Fruit fly (Drosophila melanogaster) whole organism, embryonic: ENCODE results near the gene Mur2B.
A peak's percentile ranks its signal among the peaks of the same experiment; 100 is the strongest.

ENCODE experiments used
- Atf-2 ChIP-seq: fragments of 200-800 bp; sonication (Bioruptor generic); optimal IDR thresholded peaks from 2 replicates; lab custom pipeline; 2016; ENCODE audit warnings: missing biosample characterization, missing genetic modification characterization
- Atf3 ChIP-seq: fragments of 200-800 bp; sonication (Bioruptor generic); optimal IDR thresholded peaks from 3 replicates; lab custom pipeline; 2016; ENCODE audit warnings: missing biosample characterization, missing genetic modification characterization
- B-H2 ChIP-seq: fragments of 200-800 bp; sonication (Bioruptor generic); optimal IDR thresholded peaks from 2 replicates; lab custom pipeline; 2018; ENCODE audit warnings: missing biosample characterization, mild to moderate bottlenecking, missing genetic modification characterization
- CG12104 ChIP-seq: fragments of 200-800 bp; sonication (Bioruptor generic); optimal IDR thresholded peaks from 3 replicates; lab custom pipeline; 2016; ENCODE audit warnings: missing biosample characterization, missing genetic modification characterization
- CG12219 ChIP-seq: fragments of 200-800 bp; sonication (Bioruptor generic); optimal IDR thresholded peaks from 3 replicates; lab custom pipeline; 2018; ENCODE audit warnings: missing biosample characterization, mild to moderate bottlenecking, missing genetic modification characterization
- CG1647 ChIP-seq: fragments of 200-800 bp; sonication (Bioruptor generic); optimal IDR thresholded peaks from 3 replicates; lab custom pipeline; 2016; ENCODE audit warnings: missing biosample characterization, missing genetic modification characterization
- CG17186 ChIP-seq: fragments of 200-800 bp; sonication (Bioruptor generic); optimal IDR thresholded peaks from 3 replicates; lab custom pipeline; 2017; ENCODE audit warnings: missing biosample characterization, missing genetic modification reagents, missing genetic modification characterization
- CG17385 ChIP-seq: fragments of 200-800 bp; sonication (Bioruptor generic); optimal IDR thresholded peaks from 3 replicates; lab custom pipeline; 2018; ENCODE audit warnings: missing biosample characterization, mild to moderate bottlenecking, missing genetic modification characterization
- CG17612 ChIP-seq: fragments of 200-800 bp; sonication (Bioruptor generic); IDR thresholded peaks from 2 replicates; pipeline ENCODE4 v1.3.6; 2022; ENCODE audit warnings: missing biosample characterization, missing genetic modification characterization
- CG1792 ChIP-seq: fragments of 200-800 bp; sonication (Bioruptor generic); optimal IDR thresholded peaks from 2 replicates; lab custom pipeline; 2016; ENCODE audit warnings: missing biosample characterization, missing genetic modification characterization
- CG2889 ChIP-seq: fragments of 200-800 bp; sonication (Bioruptor generic); IDR thresholded peaks from 3 replicates; pipeline ENCODE4 v1.3.6; 2022; ENCODE audit warnings: missing biosample characterization, missing genetic modification characterization
- CG3065 ChIP-seq: fragments of 200-800 bp; sonication (Bioruptor generic); optimal IDR thresholded peaks from 2 replicates; lab custom pipeline; 2016; ENCODE audit warnings: missing biosample characterization, missing genetic modification characterization
- CG3163 ChIP-seq: fragments of 200-800 bp; sonication (Bioruptor generic); optimal IDR thresholded peaks from 3 replicates; lab custom pipeline; 2016; ENCODE audit warnings: missing biosample characterization, missing genetic modification characterization
- CG34376 ChIP-seq: fragments of 200-800 bp; sonication (Bioruptor generic); optimal IDR thresholded peaks from 2 replicates; lab custom pipeline; 2018; ENCODE audit warnings: missing biosample characterization, mild to moderate bottlenecking, missing genetic modification characterization
- CG6254 ChIP-seq: fragments of 200-800 bp; sonication (Bioruptor generic); optimal IDR thresholded peaks from 3 replicates; lab custom pipeline; 2017; ENCODE audit warnings: mild to moderate bottlenecking, missing biosample characterization, missing genetic modification reagents, missing genetic modification characterization
- CG6689 ChIP-seq: fragments of 200-800 bp; sonication (Bioruptor generic); IDR thresholded peaks from 2 replicates; pipeline ENCODE4 v1.3.6; 2022; ENCODE audit warnings: missing biosample characterization, missing genetic modification characterization
- CG8765 ChIP-seq: fragments of 200-800 bp; sonication (Bioruptor generic); IDR thresholded peaks from 2 replicates; pipeline ENCODE4 v1.3.6; 2022; ENCODE audit warnings: missing biosample characterization, missing genetic modification characterization
- CG8944 ChIP-seq: fragments of 200-800 bp; sonication (Bioruptor generic); optimal IDR thresholded peaks from 3 replicates; lab custom pipeline; 2016; ENCODE audit warnings: missing biosample characterization, missing genetic modification characterization
- Dbx ChIP-seq: fragments of 200-800 bp; sonication (Bioruptor generic); IDR thresholded peaks from 3 replicates; pipeline ENCODE4 v1.3.6; 2022; ENCODE audit warnings: missing biosample characterization, missing genetic modification characterization
- Dip2 ChIP-seq: fragments of 200-800 bp; sonication (Bioruptor generic); IDR thresholded peaks from 2 replicates; pipeline ENCODE4 v1.3.6; 2022; ENCODE audit warnings: missing biosample characterization, missing genetic modification characterization
- Doc2 ChIP-seq: fragments of 200-800 bp; sonication (Bioruptor generic); IDR thresholded peaks from 2 replicates; pipeline ENCODE4 v1.3.6; 2022; ENCODE audit warnings: missing biosample characterization, missing genetic modification characterization
- Ets97D ChIP-seq: fragments of 200-800 bp; sonication (Bioruptor generic); optimal IDR thresholded peaks from 3 replicates; lab custom pipeline; 2016; ENCODE audit warnings: missing biosample characterization, missing genetic modification characterization
- Fer2 ChIP-seq: fragments of 200-800 bp; sonication (Bioruptor generic); optimal IDR thresholded peaks from 2 replicates; lab custom pipeline; 2018; ENCODE audit warnings: missing biosample characterization, mild to moderate bottlenecking, missing genetic modification characterization, moderate library complexity
- Gug ChIP-seq: fragments of 200-800 bp; sonication (Bioruptor generic); IDR thresholded peaks from 4 replicates; pipeline ENCODE4 v1.3.6; 2022; ENCODE audit warnings: missing biosample characterization, missing genetic modification characterization
- Lpt ChIP-seq: fragments of >200 bp; optimal IDR thresholded peaks from 2 replicates; lab custom pipeline; 2018; ENCODE audit warnings: missing biosample characterization, missing genetic modification characterization
- NC2α ChIP-seq: fragments of 200-800 bp; sonication (Bioruptor generic); optimal IDR thresholded peaks from 2 replicates; lab custom pipeline; 2016; ENCODE audit warnings: missing biosample characterization, missing genetic modification characterization
- NK7.1 ChIP-seq: fragments of 200-800 bp; sonication (Bioruptor generic); optimal IDR thresholded peaks from 3 replicates; lab custom pipeline; 2016; ENCODE audit warnings: missing biosample characterization, missing genetic modification characterization
- Nf-YA ChIP-seq: fragments of 200-800 bp; sonication (Bioruptor generic); IDR thresholded peaks from 2 replicates; pipeline ENCODE4 v1.3.6; 2022; ENCODE audit warnings: missing biosample characterization, missing genetic modification characterization
- PHDP ChIP-seq: fragments of 200-800 bp; sonication (Bioruptor generic); optimal IDR thresholded peaks from 3 replicates; lab custom pipeline; 2018; ENCODE audit warnings: missing biosample characterization, mild to moderate bottlenecking, missing genetic modification characterization, moderate library complexity
- Six4 ChIP-seq: fragments of 200-800 bp; sonication (Bioruptor generic); optimal IDR thresholded peaks from 2 replicates; lab custom pipeline; 2016; ENCODE audit warnings: missing biosample characterization, missing genetic modification characterization
- Stat92E ChIP-seq, 3 experiments: fragments of >200 bp in 2 of 3; fragments of 200-800 bp in 1 of 3; sonication (Bioruptor generic) in 1 of 3; optimal IDR thresholded peaks; 2 replicates each; lab custom pipeline; 2017 to 2019; ENCODE audit warnings: missing biosample characterization in 3 of 3, missing genetic modification characterization in 3 of 3, mild to moderate bottlenecking in 1 of 3, moderate library complexity in 1 of 3
- ab ChIP-seq: fragments of 200-800 bp; sonication (Bioruptor generic); optimal IDR thresholded peaks from 2 replicates; lab custom pipeline; 2016; ENCODE audit warnings: missing biosample characterization, missing genetic modification characterization
- caup ChIP-seq: fragments of 200-800 bp; sonication (Bioruptor generic); optimal IDR thresholded peaks from 3 replicates; lab custom pipeline; 2017; ENCODE audit warnings: missing biosample characterization, mild to moderate bottlenecking, missing genetic modification characterization, moderate library complexity; ENCODE audit not compliant: severe bottlenecking
- corto ChIP-seq: fragments of 200-800 bp; sonication (Bioruptor generic); optimal IDR thresholded peaks from 2 replicates; lab custom pipeline; 2016; ENCODE audit warnings: missing biosample characterization, mild to moderate bottlenecking, missing genetic modification characterization, moderate library complexity
- disco-r ChIP-seq: fragments of 200-800 bp; sonication (Bioruptor generic); optimal IDR thresholded peaks from 2 replicates; lab custom pipeline; 2016; ENCODE audit warnings: missing biosample characterization, missing genetic modification characterization
- esg ChIP-seq: fragments of 200-800 bp; sonication (Bioruptor generic); conservative IDR thresholded peaks from 2 replicates; pipeline ENCODE4 v1.3.6; 2022; ENCODE audit warnings: missing biosample characterization, missing genetic modification characterization
- eve ChIP-seq, 2 experiments: fragments of >200 bp; optimal IDR thresholded peaks; 2 replicates each; lab custom pipeline; 2017; ENCODE audit warnings: missing biosample characterization in 2 of 2, missing genetic modification characterization in 2 of 2
- ham ChIP-seq: fragments of 200-800 bp; sonication (Bioruptor generic); IDR thresholded peaks from 2 replicates; pipeline ENCODE4 v1.3.6; 2022; ENCODE audit warnings: missing biosample characterization, missing genetic modification characterization
- kni ChIP-seq: fragments of 200-800 bp; sonication (Bioruptor generic); optimal IDR thresholded peaks from 3 replicates; lab custom pipeline; 2017; ENCODE audit warnings: mild to moderate bottlenecking, missing biosample characterization, missing genetic modification reagents, missing genetic modification characterization
- maf-S ChIP-seq: fragments of 200-800 bp; sonication (Bioruptor generic); optimal IDR thresholded peaks from 2 replicates; lab custom pipeline; 2016; ENCODE audit warnings: missing biosample characterization, missing genetic modification characterization
- mam ChIP-seq: fragments of 200-800 bp; sonication (Bioruptor generic); optimal IDR thresholded peaks from 3 replicates; lab custom pipeline; 2016; ENCODE audit warnings: missing biosample characterization, missing genetic modification characterization
- nerfin-1 ChIP-seq: fragments of 200-800 bp; sonication (Bioruptor generic); optimal IDR thresholded peaks from 3 replicates; lab custom pipeline; 2019; ENCODE audit warnings: missing biosample characterization, mild to moderate bottlenecking, missing genetic modification characterization, moderate library complexity
- psq ChIP-seq: fragments of 200-800 bp; sonication (Bioruptor generic); optimal IDR thresholded peaks from 2 replicates; lab custom pipeline; 2017; ENCODE audit warnings: missing biosample characterization, missing genetic modification characterization
- scrt ChIP-seq: fragments of 200-800 bp; sonication (Bioruptor generic); optimal IDR thresholded peaks from 2 replicates; lab custom pipeline; 2018; ENCODE audit warnings: missing biosample characterization, mild to moderate bottlenecking, missing genetic modification characterization, moderate library complexity
- seq ChIP-seq: fragments of 200-800 bp; sonication (Bioruptor generic); IDR thresholded peaks from 2 replicates; pipeline ENCODE4 v1.3.6; 2022; ENCODE audit warnings: missing biosample characterization, missing genetic modification characterization
- shn ChIP-seq: fragments of 200-800 bp; sonication (Bioruptor generic); optimal IDR thresholded peaks from 3 replicates; lab custom pipeline; 2016; ENCODE audit warnings: missing biosample characterization, missing genetic modification characterization
- sima ChIP-seq: fragments of 200-800 bp; sonication (Bioruptor generic); optimal IDR thresholded peaks from 2 replicates; lab custom pipeline; 2016; ENCODE audit warnings: missing biosample characterization, missing genetic modification characterization
- trh ChIP-seq: fragments of 200-800 bp; sonication (Bioruptor generic); optimal IDR thresholded peaks from 2 replicates; lab custom pipeline; 2016; ENCODE audit warnings: missing biosample characterization, missing genetic modification characterization
- twi ChIP-seq: fragments of 200-800 bp; optimal IDR thresholded peaks from 2 replicates; lab custom pipeline; 2019; ENCODE audit warnings: missing biosample characterization, mild to moderate bottlenecking, missing genetic modification characterization, moderate library complexity
- wdn ChIP-seq: fragments of 200-800 bp; sonication (Bioruptor generic); IDR thresholded peaks from 2 replicates; pipeline ENCODE4 v1.3.6; 2022; ENCODE audit warnings: missing biosample characterization, missing genetic modification characterization

The Mur2B gene

dm6 chrX:1478276-1479122 is 190.1 kb downstream of the Mur2B start, which contains the start of gene rush (continued):
- TF ChIP-seq seq (no peak), shn (GFP tag; lab: Kevin White, UChicago) (no peak), caup (GFP tag; lab: Kevin White, UChicago) (peak; percentile 3), corto (GFP tag; lab: Kevin White, UChicago) (no peak), NC2α (GFP tag; lab: Kevin White, UChicago) (no peak), CG3163 (GFP tag; lab: Kevin White, UChicago) (peak; percentile 19), maf-S (GFP tag; lab: Kevin White, UChicago) (no peak), Six4 (GFP tag; lab: Kevin White, UChicago) (no peak), Nf-YA (GFP tag; lab: Robert Waterston, UW) (no peak), trh (no peak), nerfin-1 (tag; lab: Kevin White, UChicago) (no peak), wdn (GFP tag; lab: Robert Waterston, UW) (0 out of 2 replicates have a peak, but pooled peaks have one; percentile 43), disco-r (no peak), CG3065 (no peak), Doc2 (GFP tag; lab: Robert Waterston, UW) (no peak), PHDP (tag; lab: Kevin White, UChicago) (peak; percentile 10), Stat92E (GFP tag; optimal IDR thresholded peaks at IDR 0.05; lab: Kevin White, UChicago) (no peak), B-H2 (GFP tag; lab: Kevin White, UChicago) (peak; percentile 2), CG8944 (GFP tag; lab: Kevin White, UChicago) (peak; percentile 57), kni (GFP tag; lab: Kevin White, UChicago) (peak; percentile 5), CG12219 (no peak), Fer2 (tag; lab: Kevin White, UChicago) (no peak), Dbx (no peak; the same call in 2 of the 3 replicates), Ets97D (peak; percentile 48), CG8765 (GFP tag; lab: Robert Waterston, UW) (no peak), Gug (GFP tag; lab: Robert Waterston, UW) (peak; percentile 55; the same call in 3 of the 4 replicates), Atf3 (GFP tag; lab: Kevin White, UChicago) (no peak), CG6689 (GFP tag; lab: Robert Waterston, UW) (0 out of 2 replicates have a peak, but pooled peaks have one; percentile 12), CG17385 (peak; percentile 7), sima (no peak), CG12104 (GFP tag; lab: Kevin White, UChicago) (no peak), ham (GFP tag; lab: Robert Waterston, UW) (no peak), esg (GFP tag; lab: Robert Waterston, UW) (no peak), Dip2 (GFP tag; lab: Robert Waterston, UW) (no peak), ab (GFP tag; lab: Kevin White, UChicago) (no peak), CG1647 (GFP tag; lab: Kevin White, UChicago) (no peak), Atf-2 (GFP tag; lab: Kevin White, UChicago) (no peak), NK7.1 (no peak), psq (GFP tag; lab: Kevin White, UChicago) (no peak), mam (GFP tag; lab: Kevin White, UChicago) (peak; percentile 56), scrt (GFP tag; lab: Kevin White, UChicago) (no peak), CG34376 (GFP tag; lab: Kevin White, UChicago) (no peak), CG17612 (GFP tag; lab: Robert Waterston, UW) (no peak), Lpt (GFP tag; lab: Kevin White, UChicago) (no peak), CG6254 (GFP tag; lab: Kevin White, UChicago) (no peak), eve (GFP tag; optimal IDR thresholded peaks at IDR 0.05; lab: Kevin White, UChicago) (no peak), CG1792 (GFP tag; lab: Kevin White, UChicago) (peak; percentile 13), CG17186 (GFP tag; lab: Kevin White, UChicago) (peak; percentile 81), twi (tag; lab: Kevin White, UChicago) (no peak), CG2889 (GFP tag; lab: Robert Waterston, UW) (no peak)
